Worm (Caenorhabditis elegans) whole organism, early embryonic: ENCODE data around the gene F13B12.6.

Experiments used
- B0310.2 ChIP-seq: sonication (generic microtip); optimal IDR thresholded peaks from 2 replicates; lab custom pipeline; 2016; ENCODE audit warnings: mild to moderate bottlenecking, missing genetic modification characterization, missing compliant biosample characterization
- F13C5.2 ChIP-seq: sonication (generic microtip); optimal IDR thresholded peaks from 2 replicates; lab custom pipeline; 2017; ENCODE audit warnings: mild to moderate bottlenecking, missing genetic modification characterization, inconsistent platforms, missing compliant biosample characterization
- aly-1 ChIP-seq: sonication (generic microtip); optimal IDR thresholded peaks from 2 replicates; lab custom pipeline; 2016; ENCODE audit warnings: missing genetic modification characterization, missing compliant biosample characterization
- ama-1 ChIP-seq: fragments of 150-350 bp; optimal IDR thresholded peaks from 2 replicates; lab custom pipeline; 2014
- ceh-13 ChIP-seq: fragments of 200-800 bp; sonication (Bioruptor generic); optimal IDR thresholded peaks from 2 replicates; lab custom pipeline; 2018; ENCODE audit warnings: mild to moderate bottlenecking, missing genetic modification characterization, missing compliant biosample characterization
- ceh-36 ChIP-seq: sonication (generic microtip); optimal IDR thresholded peaks from 2 replicates; lab custom pipeline; 2016; ENCODE audit warnings: missing genetic modification characterization, inconsistent platforms, missing compliant biosample characterization
- ets-7 ChIP-seq: sonication (generic microtip); optimal IDR thresholded peaks from 2 replicates; lab custom pipeline; 2016; ENCODE audit warnings: missing genotype, missing genetic modification characterization, missing compliant biosample characterization
- flt-1 ChIP-seq: fragments of 200-800 bp; sonication (Bioruptor generic); IDR thresholded peaks from 2 replicates; pipeline ENCODE4 v1.3.6; 2022; ENCODE audit warnings: missing genetic modification characterization, missing compliant biosample characterization
- hmbx-1 ChIP-seq: sonication (generic microtip); optimal IDR thresholded peaks from 2 replicates; lab custom pipeline; 2016; ENCODE audit warnings: mild to moderate bottlenecking, missing genetic modification characterization, missing compliant biosample characterization
- hmg-4 ChIP-seq: fragments of 200-800 bp; sonication (Bioruptor generic); optimal IDR thresholded peaks from 2 replicates; lab custom pipeline; 2018; ENCODE audit warnings: mild to moderate bottlenecking, missing genetic modification characterization, missing compliant biosample characterization
- hnd-1 ChIP-seq: sonication (generic microtip); optimal IDR thresholded peaks from 2 replicates; lab custom pipeline; 2016; ENCODE audit warnings: missing genetic modification characterization, missing compliant biosample characterization
- pes-1 ChIP-seq: fragments of 200-800 bp; sonication (Bioruptor generic); IDR thresholded peaks from 2 replicates; pipeline ENCODE4 v1.3.6; 2022; ENCODE audit warnings: missing genetic modification reagents, missing genetic modification characterization, missing compliant biosample characterization
- scrt-1 ChIP-seq: fragments of 200-800 bp; sonication (Bioruptor generic); IDR thresholded peaks from 2 replicates; pipeline ENCODE4 v1.3.6; 2022; ENCODE audit warnings: missing genetic modification characterization, missing compliant biosample characterization
- sea-1 ChIP-seq: fragments of 200-800 bp; sonication (Bioruptor generic); conservative IDR thresholded peaks from 2 replicates; pipeline ENCODE4 v1.3.6; 2022; ENCODE audit warnings: missing genetic modification characterization, missing compliant biosample characterization
- tbx-11 ChIP-seq: fragments of 200-800 bp; sonication (Bioruptor generic); IDR thresholded peaks from 2 replicates; pipeline ENCODE4 v1.3.6; 2022; ENCODE audit warnings: missing genetic modification characterization, missing compliant biosample characterization
- tbx-37 ChIP-seq: fragments of 200-800 bp; sonication (Bioruptor generic); conservative IDR thresholded peaks from 2 replicates; pipeline ENCODE4 v1.3.6; 2022; ENCODE audit warnings: missing genetic modification reagents, missing genetic modification characterization, missing compliant biosample characterization
- tra-4 ChIP-seq: sonication (generic microtip); optimal IDR thresholded peaks from 2 replicates; lab custom pipeline; 2017; ENCODE audit warnings: missing genetic modification characterization, missing compliant biosample characterization

The F13B12.6 gene

ce11 chrIV:10457137-10457536 lies 39.5 kb upstream of the F13B12.6 start, which contains the start of gene srb-17:
TSS of gene srb-17 (minus strand) at chrIV:10457237.
- TF ChIP-seq flt-1 (GFP tag; lab: Robert Waterston, UW) (no peak), hmg-4 (GFP tag; lab: Kevin White, UChicago) (no peak), sea-1 (no peak), F13C5.2 (tag; lab: Kevin White, UChicago) (no peak), ama-1 (no peak), tbx-37 (GFP tag; lab: Robert Waterston, UW) (no peak), hmbx-1 (tag; lab: Kevin White, UChicago) (no peak)

- no peak for TF ChIP-seq tbx-11 (GFP tag; lab: Robert Waterston, UW)
- no peak for TF ChIP-seq tra-4 (tag; lab: Kevin White, UChicago)
- TF ChIP-seq hmbx-1 (tag; lab: Kevin White, UChicago): no peak
- TF ChIP-seq pes-1: no peak
- TF ChIP-seq sea-1: no peak
Observed at ce11 chrIV:10453001-10453400, 35.3 kb upstream of the F13B12.6 start, which contains the start of gene F01D4.8. TSS of gene F01D4.8 (minus strand) at chrIV:10453101.

ce11 chrIV:10449799-10450198 lies 32.1 kb upstream of the F13B12.6 start, which contains the start of gene F13B12.4:
TSS of gene F13B12.4 (minus strand) at chrIV:10449899.
- no peak for TF ChIP-seq ama-1
- TF ChIP-seq tbx-37 (GFP tag; lab: Robert Waterston, UW): no peak
- TF ChIP-seq tra-4 (tag; lab: Kevin White, UChicago): no peak
- TF ChIP-seq ceh-36 (tag; lab: Kevin White, UChicago): no peak
- TF ChIP-seq tbx-11 (GFP tag; lab: Robert Waterston, UW): no peak
- TF ChIP-seq scrt-1 (GFP tag; lab: Robert Waterston, UW): no peak
- no peak for TF ChIP-seq sea-1
- no peak for TF ChIP-seq hmbx-1 (tag; lab: Kevin White, UChicago)

ce11 chrIV:10443510-10443909 lies 25.8 kb upstream of the F13B12.6 start, which contains the start of gene F13B12.7:
TSS of gene F13B12.7 (plus strand) at chrIV:10443810.
- no peak for TF ChIP-seq tra-4 (tag; lab: Kevin White, UChicago)
- no peak for TF ChIP-seq ama-1
- no peak for TF ChIP-seq hnd-1
- TF ChIP-seq ceh-36 (tag; lab: Kevin White, UChicago): no peak
- no peak for TF ChIP-seq aly-1 (tag; lab: Kevin White, UChicago)
- TF ChIP-seq tbx-11 (GFP tag; lab: Robert Waterston, UW): no peak
- no peak for TF ChIP-seq F13C5.2 (tag; lab: Kevin White, UChicago)
- TF ChIP-seq hmbx-1 (tag; lab: Kevin White, UChicago): no peak
- TF ChIP-seq hmg-4 (GFP tag; lab: Kevin White, UChicago): no peak
- TF ChIP-seq B0310.2: no peak
- no peak for TF ChIP-seq ceh-13
- TF ChIP-seq flt-1 (GFP tag; lab: Robert Waterston, UW): no peak
- TF ChIP-seq pes-1: no peak
- no peak for TF ChIP-seq sea-1

ce11 chrIV:10442904-10443303 lies 25.2 kb upstream of the F13B12.6 start:
- TF ChIP-seq F13C5.2 (tag; lab: Kevin White, UChicago) (no peak), hmg-4 (GFP tag; lab: Kevin White, UChicago) (no peak)

- no peak for TF ChIP-seq B0310.2
- no peak for TF ChIP-seq scrt-1 (GFP tag; lab: Robert Waterston, UW)
- no peak for TF ChIP-seq sea-1
- no peak for TF ChIP-seq ets-7 (tag; lab: Kevin White, UChicago)
- no peak for TF ChIP-seq tbx-11 (GFP tag; lab: Robert Waterston, UW)
- TF ChIP-seq tbx-37 (GFP tag; lab: Robert Waterston, UW): no peak
- TF ChIP-seq pes-1: no peak
- TF ChIP-seq F13C5.2 (tag; lab: Kevin White, UChicago): no peak
- TF ChIP-seq flt-1 (GFP tag; lab: Robert Waterston, UW): no peak
- no peak for TF ChIP-seq hmg-4 (GFP tag; lab: Kevin White, UChicago)
- TF ChIP-seq ama-1: no peak
- no peak for TF ChIP-seq ceh-36 (tag; lab: Kevin White, UChicago)
- no peak for TF ChIP-seq hmbx-1 (tag; lab: Kevin White, UChicago)
- no peak for TF ChIP-seq hnd-1
- TF ChIP-seq aly-1 (tag; lab: Kevin White, UChicago): no peak
- TF ChIP-seq ceh-13: no peak
- TF ChIP-seq tra-4 (tag; lab: Kevin White, UChicago): no peak
Observed at ce11 chrIV:10438901-10439300, 21.2 kb upstream of the F13B12.6 start, which contains the start of gene F13B12.3. TSS of gene F13B12.3 (plus strand) at chrIV:10439123.

ce11 chrIV:10437114-10437513 lies 19.4 kb upstream of the F13B12.6 start:
- TF ChIP-seq ceh-36 (tag; lab: Kevin White, UChicago): no peak
- TF ChIP-seq ets-7 (tag; lab: Kevin White, UChicago): no peak
- no peak for TF ChIP-seq scrt-1 (GFP tag; lab: Robert Waterston, UW)
- no peak for TF ChIP-seq hmg-4 (GFP tag; lab: Kevin White, UChicago)
- TF ChIP-seq ceh-13: no peak
- TF ChIP-seq sea-1: no peak
- TF ChIP-seq ama-1: no peak
- TF ChIP-seq aly-1 (tag; lab: Kevin White, UChicago): no peak
- no peak for TF ChIP-seq hmbx-1 (tag; lab: Kevin White, UChicago)
- no peak for TF ChIP-seq flt-1 (GFP tag; lab: Robert Waterston, UW)
- no peak for TF ChIP-seq hnd-1
- no peak for TF ChIP-seq tbx-37 (GFP tag; lab: Robert Waterston, UW)
- TF ChIP-seq F13C5.2 (tag; lab: Kevin White, UChicago): no peak
- no peak for TF ChIP-seq pes-1
- TF ChIP-seq tbx-11 (GFP tag; lab: Robert Waterston, UW): no peak

- TF ChIP-seq tbx-37 (GFP tag; lab: Robert Waterston, UW): no peak
- no peak for TF ChIP-seq tra-4 (tag; lab: Kevin White, UChicago)
- TF ChIP-seq hnd-1: no peak
- TF ChIP-seq B0310.2: no peak
- TF ChIP-seq flt-1 (GFP tag; lab: Robert Waterston, UW): no peak
- no peak for TF ChIP-seq ceh-36 (tag; lab: Kevin White, UChicago)
- no peak for TF ChIP-seq aly-1 (tag; lab: Kevin White, UChicago)
- TF ChIP-seq F13C5.2 (tag; lab: Kevin White, UChicago): no peak
- no peak for TF ChIP-seq sea-1
- no peak for TF ChIP-seq tbx-11 (GFP tag; lab: Robert Waterston, UW)
- TF ChIP-seq pes-1: no peak
Observed at ce11 chrIV:10436401-10436800, 18.7 kb upstream of the F13B12.6 start, which contains the start of gene ins-1. TSS of gene ins-1 (plus strand) at chrIV:10436701.
